Worm (Caenorhabditis elegans): ENCODE results near the gene T04A6.2.

DNA sequence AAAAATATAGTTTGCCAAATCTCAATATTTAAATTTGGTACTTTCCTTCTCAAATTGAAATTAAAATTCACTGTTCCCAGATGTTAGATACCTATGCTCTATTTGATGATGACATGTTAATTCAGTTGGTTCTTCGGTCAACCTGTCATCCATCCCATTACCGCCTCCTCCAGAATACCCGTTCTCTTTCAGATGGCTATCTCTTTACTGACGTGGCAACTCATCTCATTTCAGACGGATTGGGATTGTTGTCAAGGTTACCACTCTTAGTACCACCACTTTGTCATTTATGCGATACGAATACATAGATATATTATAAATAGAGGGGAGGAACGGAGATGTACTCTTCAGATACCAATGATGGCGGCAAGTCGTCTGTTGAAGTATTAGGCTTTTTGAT is 6.7 kb downstream of the T04A6.2 start:
- no peak for TF ChIP-seq snpc-4 (tag; optimal IDR thresholded peaks at IDR 0.05)
- peak; percentile 29 for TF ChIP-seq unc-62 (GFP tag; optimal IDR thresholded peaks at IDR 0.05)
- no peak for TF ChIP-seq nhr-237 (tag; optimal IDR thresholded peaks at IDR 0.05)
- TF ChIP-seq pha-4 (tag; optimal IDR thresholded peaks at IDR 0.05) = no peak
- TF ChIP-seq blmp-1 (tag; optimal IDR thresholded peaks at IDR 0.05) = no peak
- no peak for TF ChIP-seq nhr-76 (tag; optimal IDR thresholded peaks at IDR 0.05)
- no peak for TF ChIP-seq ces-1 (GFP tag; optimal IDR thresholded peaks at IDR 0.05)
- TF ChIP-seq ceh-39 (tag; optimal IDR thresholded peaks at IDR 0.05) = no peak
- TF ChIP-seq drap-1 (GFP tag; optimal IDR thresholded peaks at IDR 0.05) = no peak
- TF ChIP-seq elt-1 (tag; optimal IDR thresholded peaks at IDR 0.05; ENCODE audit: borderline replicate concordance, insufficient read depth) = peak; percentile 31
- TF ChIP-seq tbx-8 (GFP tag; optimal IDR thresholded peaks at IDR 0.05) = no peak
- no peak for TF ChIP-seq mep-1 (tag; optimal IDR thresholded peaks at IDR 0.05)
- no peak for TF ChIP-seq lsy-2 (tag; optimal IDR thresholded peaks at IDR 0.05)
- no peak for TF ChIP-seq lin-13 (tag; optimal IDR thresholded peaks at IDR 0.05)
